Fruit fly (Drosophila melanogaster) whole organism, prepupa: ENCODE measurements around the gene CG31089.

ENCODE experiments used
- CG3032 ChIP-seq: fragments of 200-800 bp; optimal IDR thresholded peaks from 2 replicates; lab custom pipeline; 2019; ENCODE audit warnings: missing biosample characterization, mild to moderate bottlenecking, missing genetic modification characterization, moderate library complexity
- fkh ChIP-seq: fragments of 200-800 bp; sonication (Bioruptor generic); optimal IDR thresholded peaks from 3 replicates; lab custom pipeline; 2017; ENCODE audit warnings: missing biosample characterization, mild to moderate bottlenecking, missing genetic modification characterization, moderate library complexity
- ss ChIP-seq, 2 experiments: fragments of 200-800 bp; sonication (Bioruptor generic); optimal IDR thresholded peaks; 2 replicates in 1 of 2; 3 replicates in 1 of 2; lab custom pipeline; 2017 to 2018; ENCODE audit warnings: mild to moderate bottlenecking in 2 of 2, missing biosample characterization in 2 of 2, missing genetic modification characterization in 2 of 2, moderate library complexity in 1 of 2

DNA sequence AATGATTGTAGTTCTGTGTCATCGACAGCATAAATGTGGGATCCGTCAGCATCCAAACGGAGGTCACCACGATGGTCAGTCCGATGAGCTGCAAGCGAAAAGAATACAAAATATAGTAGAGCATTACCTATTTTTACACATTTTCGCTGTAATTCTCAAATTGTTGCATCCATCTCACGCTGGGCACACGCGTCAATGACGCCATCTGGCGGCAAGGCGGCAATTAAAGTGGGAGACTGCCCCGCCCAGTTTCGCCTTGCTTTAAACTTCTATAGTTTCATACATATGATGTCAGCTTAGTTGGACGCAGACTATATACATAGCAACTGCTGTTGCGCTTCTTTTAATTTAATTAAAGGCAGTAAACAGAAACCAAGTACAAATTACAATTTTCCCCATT is 25.8 kb upstream of the CG31089 start:
- TF ChIP-seq ss (GFP tag; optimal IDR thresholded peaks at IDR 0.05; lab: Kevin White, UChicago): no peak
- no peak for TF ChIP-seq fkh (GFP tag; lab: Kevin White, UChicago)
- TF ChIP-seq CG3032: no peak
